Fruit fly (Drosophila melanogaster): ENCODE results near the gene CG14664.

DNA sequence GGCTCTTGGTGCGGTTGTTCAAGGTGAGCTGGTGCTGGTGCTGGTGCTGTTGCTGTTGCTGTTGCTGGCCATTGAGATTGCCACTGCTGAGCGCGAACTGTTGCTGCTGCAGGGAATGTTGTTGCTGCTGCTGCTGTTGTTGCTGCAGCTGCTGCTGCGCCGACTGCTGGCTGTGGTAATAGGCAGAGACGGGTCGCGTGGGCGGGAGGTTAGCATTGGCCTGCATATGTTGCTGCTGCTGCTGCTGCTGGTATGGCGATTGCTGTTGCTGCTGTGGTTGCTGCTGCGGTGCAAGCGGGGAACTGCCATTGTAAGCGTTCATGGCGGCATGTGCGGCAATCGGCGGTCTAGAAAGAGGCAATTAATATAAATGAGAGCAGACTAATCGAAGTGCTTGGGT lies 48.0 kb upstream of the CG14664 start:
- TF ChIP-seq psq (optimal IDR thresholded peaks at IDR 0.05) (no peak), ttk (optimal IDR thresholded peaks at IDR 0.05) (no peak), h (optimal IDR thresholded peaks at IDR 0.05) (no peak), Myc (optimal IDR thresholded peaks at IDR 0.05) (no peak)
